Fruit fly (Drosophila melanogaster) whole organism, wandering third instar larva: ENCODE data around the gene Hip14.

ENCODE experiments used
- CrebA ChIP-seq: fragments of 200-800 bp; sonication (Bioruptor generic); optimal IDR thresholded peaks from 2 replicates; lab custom pipeline; 2016; ENCODE audit warnings: missing biosample characterization, mild to moderate bottlenecking, missing genetic modification characterization, borderline replicate concordance
- Hr78 ChIP-seq: fragments of >200 bp; optimal IDR thresholded peaks from 2 replicates; lab custom pipeline; 2017; ENCODE audit warnings: missing biosample characterization, missing genetic modification characterization
- Myc ChIP-seq: fragments of >200 bp; optimal IDR thresholded peaks from 2 replicates; lab custom pipeline; 2017
- Rel ChIP-seq, 2 experiments: fragments of 200-800 bp; sonication (Bioruptor generic) in 1 of 2; optimal IDR thresholded peaks; 2 replicates in 1 of 2; 3 replicates in 1 of 2; lab custom pipeline; 2016 to 2019; ENCODE audit warnings: mild to moderate bottlenecking in 2 of 2, missing biosample characterization in 2 of 2, missing genetic modification characterization in 2 of 2, moderate library complexity in 1 of 2
- dl ChIP-seq, 2 experiments: fragments of 175-275, 200-275 bp in 1 of 2; fragments of 200-275 bp in 1 of 2; sonication (Bioruptor generic); optimal IDR thresholded peaks; lab custom pipeline; 2018; ENCODE audit warnings: mild to moderate bottlenecking in 2 of 2, missing biosample characterization in 2 of 2, missing genetic modification characterization in 2 of 2, moderate library complexity in 2 of 2; ENCODE audit not compliant: partially characterized antibody in 2 of 2, insufficient read depth in 1 of 2
- dsf ChIP-seq: sonication (Bioruptor generic); optimal IDR thresholded peaks from 2 replicates; lab custom pipeline; 2016; ENCODE audit warnings: missing biosample characterization, missing genetic modification characterization, borderline replicate concordance
- fru ChIP-seq: fragments of 200-800 bp; sonication (Bioruptor generic); optimal IDR thresholded peaks from 3 replicates; lab custom pipeline; 2016; ENCODE audit warnings: missing biosample characterization, mild to moderate bottlenecking, missing genetic modification characterization
- h ChIP-seq: fragments of 200-800 bp; sonication (Bioruptor generic); optimal IDR thresholded peaks from 3 replicates; lab custom pipeline; 2016; ENCODE audit warnings: missing biosample characterization, mild to moderate bottlenecking, missing genetic modification characterization
- pan ChIP-seq: fragments of >200 bp; optimal IDR thresholded peaks from 2 replicates; lab custom pipeline; 2017
- sage ChIP-seq: fragments of 200-800 bp; sonication (Bioruptor generic); optimal IDR thresholded peaks from 2 replicates; lab custom pipeline; 2016; ENCODE audit warnings: missing biosample characterization, mild to moderate bottlenecking, missing genetic modification characterization
- sv ChIP-seq: fragments of 200-800 bp; sonication (Bioruptor generic); optimal IDR thresholded peaks from 3 replicates; lab custom pipeline; 2016; ENCODE audit warnings: missing biosample characterization, missing genetic modification characterization

DNA sequence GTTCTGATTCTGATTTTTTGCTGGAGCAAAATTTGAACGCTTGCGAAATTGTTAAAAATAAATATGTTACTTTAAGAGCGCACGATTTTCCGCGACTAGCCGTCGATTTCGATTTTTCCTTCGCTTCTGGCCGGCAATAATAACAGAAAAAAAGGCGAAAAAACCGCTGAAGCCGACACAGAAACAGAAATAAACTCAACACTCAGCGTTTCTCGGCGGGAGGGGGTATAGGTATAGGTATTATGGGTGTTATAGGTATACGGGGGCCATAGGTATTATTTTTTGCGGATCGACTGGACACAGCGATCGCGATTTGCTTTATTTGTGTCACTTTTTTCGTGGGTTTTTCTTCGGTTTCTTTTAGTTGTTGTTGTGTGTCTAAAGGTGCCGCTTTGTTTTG is 35.7 kb upstream of the Hip14 start:
- no peak for TF ChIP-seq Hr78 (GFP tag; lab: Kevin White, UChicago)
- no peak for TF ChIP-seq CrebA
- no peak for TF ChIP-seq sage (GFP tag; lab: Kevin White, UChicago)
- no peak for TF ChIP-seq Rel (GFP tag; optimal IDR thresholded peaks at IDR 0.05; lab: Kevin White, UChicago)
- no peak for TF ChIP-seq Rel (tag; optimal IDR thresholded peaks at IDR 0.05; lab: Kevin White, UChicago)
- TF ChIP-seq dl (GFP tag; optimal IDR thresholded peaks at IDR 0.05; lab: Kevin White, UChicago; ENCODE audit: insufficient read depth in 1 of 2, partially characterized antibody in 2 of 2), result no peak
- TF ChIP-seq fru (GFP tag; lab: Kevin White, UChicago), result no peak
- no peak for TF ChIP-seq Myc (lab: Kevin White, UChicago)
- no peak for TF ChIP-seq sv (GFP tag; lab: Kevin White, UChicago)
- TF ChIP-seq dsf (GFP tag; lab: Kevin White, UChicago), result no peak
- no peak for TF ChIP-seq pan (lab: Kevin White, UChicago)
- TF ChIP-seq h, result no peak
